Fruit fly (Drosophila melanogaster): ENCODE measurements around the gene X11Lbeta.

The X11Lbeta gene

dm6 chrX:10602057-10602764, 25.3 kb upstream of the X11Lbeta start, which contains the start of gene CG1628 (continued):
- TF ChIP-seq Spps (tag; optimal IDR thresholded peaks at IDR 0.05) = no peak
- peak; percentile 43 for TF ChIP-seq CG15514 (GFP tag; optimal IDR thresholded peaks at IDR 0.05)
- no peak for TF ChIP-seq CG4424 (GFP tag; optimal IDR thresholded peaks at IDR 0.05)
- peak; percentile 12 for TF ChIP-seq dmrt99B (tag; optimal IDR thresholded peaks at IDR 0.05)
- no peak for TF ChIP-seq cad (GFP tag; optimal IDR thresholded peaks at IDR 0.05)
- no peak for TF ChIP-seq dimm (GFP tag; IDR thresholded peaks at IDR 0.05)
- no peak for TF ChIP-seq CG2129 (GFP tag; IDR thresholded peaks at IDR 0.05; ENCODE audit: partially characterized antibody)
- no peak; the same call in 1 of the 2 replicates for TF ChIP-seq ttk (GFP tag; IDR thresholded peaks at IDR 0.05)
- TF ChIP-seq stc (GFP tag; IDR thresholded peaks at IDR 0.05) = peak; percentile 41; the same call in 1 of the 2 replicates
- 0 out of 3 replicates have a peak, but pooled peaks have one; percentile 43 for TF ChIP-seq gce (GFP tag; IDR thresholded peaks at IDR 0.05)
- no peak for TF ChIP-seq CG11504 (tag; optimal IDR thresholded peaks at IDR 0.05)
- no peak for TF ChIP-seq Side (GFP tag; optimal IDR thresholded peaks at IDR 0.05)
- no peak for TF ChIP-seq CG8478 (optimal IDR thresholded peaks at IDR 0.05)
- peak; percentile 53; the same call in 1 of the 2 replicates for TF ChIP-seq Bgb (GFP tag; IDR thresholded peaks at IDR 0.05; ENCODE audit: partially characterized antibody)
- 0 out of 2 replicates have a peak, but pooled peaks have one; percentile 14 for TF ChIP-seq CG6689 (GFP tag; IDR thresholded peaks at IDR 0.05)
- no peak for TF ChIP-seq hkb (optimal IDR thresholded peaks at IDR 0.05)
- peak; percentile 49 for TF ChIP-seq hkb (GFP tag; IDR thresholded peaks at IDR 0.05)
- no peak for TF ChIP-seq gro (GFP tag; optimal IDR thresholded peaks at IDR 0.05)
- TF ChIP-seq CG14667 (GFP tag; IDR thresholded peaks at IDR 0.05) = no peak
- TF ChIP-seq NC2β (GFP tag; optimal IDR thresholded peaks at IDR 0.05) = no peak
- TF ChIP-seq pnt (GFP tag; optimal IDR thresholded peaks at IDR 0.05) = no peak
- no peak for TF ChIP-seq CrebB (tag; optimal IDR thresholded peaks at IDR 0.05)
- no peak for TF ChIP-seq CTCF (GFP tag; optimal IDR thresholded peaks at IDR 0.05)
- no peak for TF ChIP-seq BtbVII (GFP tag; optimal IDR thresholded peaks at IDR 0.05)
- no peak for TF ChIP-seq ems (GFP tag; optimal IDR thresholded peaks at IDR 0.05)
- TF ChIP-seq z (GFP tag; IDR thresholded peaks at IDR 0.05) = no peak
- TF ChIP-seq phol (tag; optimal IDR thresholded peaks at IDR 0.05) = peak; percentile 56
- no peak for TF ChIP-seq CG11093 (GFP tag; IDR thresholded peaks at IDR 0.05)
- TF ChIP-seq CG18764 (GFP tag; optimal IDR thresholded peaks at IDR 0.05) = no peak
- TF ChIP-seq dpn (GFP tag; optimal IDR thresholded peaks at IDR 0.05) = peak in 1 of 2 experiments; percentile 27
- TF ChIP-seq stwl (tag; optimal IDR thresholded peaks at IDR 0.05) = peak; percentile 10
- TF ChIP-seq yki (optimal IDR thresholded peaks at IDR 0.05) = no peak
- TF ChIP-seq Dp (GFP tag; optimal IDR thresholded peaks at IDR 0.05) = no peak
- no peak for TF ChIP-seq rib (GFP tag; IDR thresholded peaks at IDR 0.05)
- TF ChIP-seq CG2875 (GFP tag; optimal IDR thresholded peaks at IDR 0.05) = no peak
- no peak for TF ChIP-seq Gsc (GFP tag; IDR thresholded peaks at IDR 0.05)
- no peak for TF ChIP-seq ERR (GFP tag; optimal IDR thresholded peaks at IDR 0.05)
- peak; percentile 58 for TF ChIP-seq gsb-n (tag; optimal IDR thresholded peaks at IDR 0.05)
- TF ChIP-seq Bteb2 (GFP tag; optimal IDR thresholded peaks at IDR 0.05) = no peak
- no peak for TF ChIP-seq Bdp1 (GFP tag; optimal IDR thresholded peaks at IDR 0.05)
- TF ChIP-seq CG13424 (tag; optimal IDR thresholded peaks at IDR 0.05) = no peak
- TF ChIP-seq row (GFP tag; IDR thresholded peaks at IDR 0.05) = no peak; the same call in 2 of the 3 replicates
- peak; percentile 7 for TF ChIP-seq Hey (tag; optimal IDR thresholded peaks at IDR 0.05)
- TF ChIP-seq en (GFP tag; optimal IDR thresholded peaks at IDR 0.05) = no peak
- peak; percentile 7 for TF ChIP-seq CG2678 (tag; optimal IDR thresholded peaks at IDR 0.05)
- no peak for TF ChIP-seq CG4617 (GFP tag; optimal IDR thresholded peaks at IDR 0.05; ENCODE audit: borderline replicate concordance)
- TF ChIP-seq CG7745 (tag; optimal IDR thresholded peaks at IDR 0.05) = no peak
- TF ChIP-seq CG10979 (tag; optimal IDR thresholded peaks at IDR 0.05) = no peak
- no peak for TF ChIP-seq tap (tag; optimal IDR thresholded peaks at IDR 0.05)
- TF ChIP-seq CG13287 (GFP tag; IDR thresholded peaks at IDR 0.05; ENCODE audit: partially characterized antibody) = peak; percentile 61
- peak; percentile 57 for TF ChIP-seq caup (GFP tag; optimal IDR thresholded peaks at IDR 0.05; ENCODE audit: severe bottlenecking)
